Fruit fly (Drosophila melanogaster): ENCODE data around the gene bowl.

dm6 chr2L:3756831-3757351 lies 14.6 kb upstream of the bowl start, which contains the start of gene CG43707:
- no peak for TF ChIP-seq CG11294 (GFP tag; IDR thresholded peaks at IDR 0.05)
- no peak for TF ChIP-seq Met (GFP tag; optimal IDR thresholded peaks at IDR 0.05)
- TF ChIP-seq fd85E (GFP tag; optimal IDR thresholded peaks at IDR 0.05): no peak
- no peak for TF ChIP-seq Sox102F (GFP tag; optimal IDR thresholded peaks at IDR 0.05)
- no peak for TF ChIP-seq CG1621 (tag; optimal IDR thresholded peaks at IDR 0.05)
- TF ChIP-seq CG6276 (GFP tag; optimal IDR thresholded peaks at IDR 0.05): no peak
- no peak for TF ChIP-seq CG16779 (tag; optimal IDR thresholded peaks at IDR 0.05)
- no peak for TF ChIP-seq topi (GFP tag; optimal IDR thresholded peaks at IDR 0.05)
- no peak for TF ChIP-seq Eip78C (GFP tag)
- no peak for TF ChIP-seq Eip75B (GFP tag; optimal IDR thresholded peaks at IDR 0.05)
